Worm (Caenorhabditis elegans) whole organism, L2 larva: ENCODE measurements around the gene T07A5.1.

Experiments
- F13H6.1 ChIP-seq: sonication (generic microtip); optimal IDR thresholded peaks from 2 replicates; lab custom pipeline; 2016; ENCODE audit warnings: missing genetic modification characterization, missing compliant biosample characterization
- crh-2 ChIP-seq: sonication (generic microtip); optimal IDR thresholded peaks from 2 replicates; lab custom pipeline; 2017; ENCODE audit warnings: missing biosample characterization, missing genetic modification characterization
- nhr-11 ChIP-seq: fragments of 150-350 bp; optimal IDR thresholded peaks from 2 replicates; lab custom pipeline; 2014; ENCODE audit warnings: missing biosample characterization, missing genetic modification characterization
- nhr-129 ChIP-seq: fragments of 150-350 bp; optimal IDR thresholded peaks from 2 replicates; lab custom pipeline; 2014; ENCODE audit warnings: missing biosample characterization, missing genetic modification characterization
- nhr-237 ChIP-seq: fragments of 150-350 bp; optimal IDR thresholded peaks from 2 replicates; lab custom pipeline; 2014; ENCODE audit warnings: missing biosample characterization, missing genetic modification characterization
- nhr-25 ChIP-seq: fragments of 150-350 bp; sonication (generic microtip); optimal IDR thresholded peaks from 3 replicates; lab custom pipeline; 2014; ENCODE audit warnings: missing biosample characterization, missing genetic modification characterization
- unc-62 ChIP-seq: fragments of 150-350 bp; optimal IDR thresholded peaks from 2 replicates; lab custom pipeline; 2014; ENCODE audit warnings: missing biosample characterization, missing genetic modification reagents, missing genetic modification characterization

DNA sequence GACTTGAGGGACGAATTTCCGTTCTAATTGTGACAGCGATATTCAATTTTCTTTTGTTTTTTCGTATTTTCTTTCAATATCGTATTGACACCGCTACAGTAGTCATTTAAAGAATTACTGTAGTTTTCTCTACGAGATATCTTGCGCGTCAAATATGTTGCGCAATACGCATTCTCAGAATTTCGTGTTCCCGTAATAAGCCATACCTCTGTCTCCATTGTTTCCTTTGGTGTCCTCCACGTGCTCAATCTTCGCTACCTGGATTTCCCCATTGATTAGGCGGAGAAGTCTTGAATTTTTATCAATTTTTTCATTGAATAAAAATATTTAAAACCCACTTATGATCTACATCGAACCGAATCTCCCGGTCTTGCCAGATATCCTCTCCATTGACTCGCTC lies 44.7 kb downstream of the T07A5.1 start:
- TF ChIP-seq nhr-25 (tag; lab: Kevin White, UChicago) (no peak), nhr-237 (tag; lab: Kevin White, UChicago) (no peak), nhr-11 (tag; lab: Kevin White, UChicago) (no peak), nhr-129 (tag; lab: Kevin White, UChicago) (no peak), crh-2 (tag; lab: Kevin White, UChicago) (no peak), unc-62 (GFP tag; lab: Kevin White, UChicago) (no peak), F13H6.1 (tag; lab: Kevin White, UChicago) (no peak)
